Worm (Caenorhabditis elegans) whole organism, L2 larva: ENCODE results near the gene idh-1.

Source experiments
- C34F6.9 ChIP-seq: fragments of 150-350 bp; optimal IDR thresholded peaks from 2 replicates; lab custom pipeline; 2014; ENCODE audit warnings: missing biosample characterization, missing genetic modification characterization
- F13H6.1 ChIP-seq: sonication (generic microtip); optimal IDR thresholded peaks from 2 replicates; lab custom pipeline; 2016; ENCODE audit warnings: missing genetic modification characterization, missing compliant biosample characterization
- R02D3.7 ChIP-seq: fragments of 150-350 bp; optimal IDR thresholded peaks from 2 replicates; lab custom pipeline; 2014; ENCODE audit warnings: missing biosample characterization, missing genetic modification characterization
- Y55F3AM.14 ChIP-seq: fragments of 200-800 bp; sonication (Bioruptor generic); optimal IDR thresholded peaks from 2 replicates; lab custom pipeline; 2018; ENCODE audit warnings: mild to moderate bottlenecking, missing genetic modification characterization, missing compliant biosample characterization
- ZK546.5 ChIP-seq: sonication (generic microtip); optimal IDR thresholded peaks from 2 replicates; lab custom pipeline; 2017; ENCODE audit warnings: missing biosample characterization, missing genetic modification characterization
- alr-1 ChIP-seq: fragments of 150-350 bp; optimal IDR thresholded peaks from 2 replicates; lab custom pipeline; 2014; ENCODE audit warnings: missing biosample characterization, missing genetic modification characterization
- aly-2 ChIP-seq: fragments of 150-350 bp; optimal IDR thresholded peaks from 2 replicates; lab custom pipeline; 2014; ENCODE audit warnings: missing biosample characterization, missing genetic modification characterization
- ama-1 ChIP-seq: fragments of 150-350 bp; optimal IDR thresholded peaks from 2 replicates; lab custom pipeline; 2018; ENCODE audit warnings: inconsistent platforms
- blmp-1 ChIP-seq: sonication (generic microtip); optimal IDR thresholded peaks from 2 replicates; lab custom pipeline; 2017; ENCODE audit warnings: missing genetic modification characterization, mild to moderate bottlenecking, missing compliant biosample characterization, antibody characterized with exemption, moderate library complexity; ENCODE audit not compliant: insufficient read depth
- ceh-16 ChIP-seq: fragments of 150-350 bp; optimal IDR thresholded peaks from 2 replicates; lab custom pipeline; 2014; ENCODE audit warnings: missing biosample characterization, missing genetic modification characterization
- ceh-82 ChIP-seq: fragments of 150-350 bp; optimal IDR thresholded peaks from 2 replicates; lab custom pipeline; 2014; ENCODE audit warnings: missing biosample characterization, missing genetic modification characterization
- crh-2 ChIP-seq: sonication (generic microtip); optimal IDR thresholded peaks from 2 replicates; lab custom pipeline; 2017; ENCODE audit warnings: missing biosample characterization, missing genetic modification characterization
- dmd-4 ChIP-seq: sonication (generic microtip); optimal IDR thresholded peaks from 2 replicates; lab custom pipeline; 2017; ENCODE audit warnings: missing biosample characterization, missing genetic modification characterization
- egl-27 ChIP-seq: sonication (generic microtip); optimal IDR thresholded peaks from 3 replicates; lab custom pipeline; 2017; ENCODE audit warnings: missing biosample characterization, missing genetic modification reagents, missing genetic modification characterization
- elt-1 ChIP-seq: fragments of 150-350 bp; optimal IDR thresholded peaks from 2 replicates; lab custom pipeline; 2014; ENCODE audit warnings: missing biosample characterization, missing genetic modification characterization
- elt-3 ChIP-seq: sonication (generic microtip); optimal IDR thresholded peaks from 2 replicates; lab custom pipeline; 2017; ENCODE audit warnings: missing biosample characterization, missing genetic modification characterization
- fos-1 ChIP-seq: fragments of 150-350 bp; optimal IDR thresholded peaks from 2 replicates; lab custom pipeline; 2014; ENCODE audit warnings: missing biosample characterization, missing genetic modification characterization
- gmeb-1 ChIP-seq: fragments of 150-350 bp; optimal IDR thresholded peaks from 2 replicates; lab custom pipeline; 2014; ENCODE audit warnings: missing biosample characterization, missing genetic modification characterization
- lin-11 ChIP-seq: fragments of 150-350 bp; sonication (generic microtip); optimal IDR thresholded peaks from 2 replicates; lab custom pipeline; 2014; ENCODE audit warnings: missing biosample characterization, missing genetic modification characterization, inconsistent platforms, mixed read lengths
- lin-13 ChIP-seq: fragments of 150-350 bp; optimal IDR thresholded peaks from 2 replicates; lab custom pipeline; 2014; ENCODE audit warnings: missing biosample characterization, missing genetic modification reagents, missing genetic modification characterization
- lin-39 ChIP-seq: fragments of 150-350 bp; optimal IDR thresholded peaks from 2 replicates; lab custom pipeline; 2014; ENCODE audit warnings: missing biosample characterization, missing genetic modification reagents, missing genetic modification characterization
- lsy-2 ChIP-seq, 2 experiments: fragments of 150-350 bp in 1 of 2; sonication (generic microtip) in 1 of 2; optimal IDR thresholded peaks; 2 replicates each; lab custom pipeline; 2014 to 2017; ENCODE audit warnings: missing biosample characterization in 2 of 2, missing genetic modification characterization in 2 of 2
- mab-5 ChIP-seq: fragments of 150-350 bp; optimal IDR thresholded peaks from 2 replicates; lab custom pipeline; 2014; ENCODE audit warnings: missing biosample characterization, missing genetic modification characterization
- mbf-1 ChIP-seq: sonication (generic microtip); optimal IDR thresholded peaks from 2 replicates; lab custom pipeline; 2017; ENCODE audit warnings: missing biosample characterization, missing genetic modification characterization
- mdl-1 ChIP-seq, 2 experiments: fragments of 150-350 bp in 1 of 2; sonication (generic microtip) in 1 of 2; optimal IDR thresholded peaks; 2 replicates each; lab custom pipeline; 2017; ENCODE audit warnings: missing biosample characterization in 2 of 2, missing genetic modification characterization in 2 of 2
- nhr-10 ChIP-seq: sonication (generic microtip); optimal IDR thresholded peaks from 2 replicates; lab custom pipeline; 2017; ENCODE audit warnings: missing biosample characterization, missing genetic modification characterization
- nhr-11 ChIP-seq: fragments of 150-350 bp; optimal IDR thresholded peaks from 2 replicates; lab custom pipeline; 2014; ENCODE audit warnings: missing biosample characterization, missing genetic modification characterization
- nhr-12 ChIP-seq: fragments of 150-350 bp; optimal IDR thresholded peaks from 2 replicates; lab custom pipeline; 2014; ENCODE audit warnings: missing biosample characterization, missing genetic modification characterization
- nhr-129 ChIP-seq: fragments of 150-350 bp; optimal IDR thresholded peaks from 2 replicates; lab custom pipeline; 2014; ENCODE audit warnings: missing biosample characterization, missing genetic modification characterization
- nhr-21 ChIP-seq: fragments of 150-350 bp; optimal IDR thresholded peaks from 2 replicates; lab custom pipeline; 2014; ENCODE audit warnings: missing biosample characterization, missing genetic modification characterization
- nhr-23 ChIP-seq: fragments of 150-350 bp; optimal IDR thresholded peaks from 2 replicates; lab custom pipeline; 2014; ENCODE audit warnings: missing biosample characterization, missing genetic modification reagents, missing genetic modification characterization
- nhr-237 ChIP-seq: fragments of 150-350 bp; optimal IDR thresholded peaks from 2 replicates; lab custom pipeline; 2014; ENCODE audit warnings: missing biosample characterization, missing genetic modification characterization
- nhr-25 ChIP-seq: fragments of 150-350 bp; sonication (generic microtip); optimal IDR thresholded peaks from 3 replicates; lab custom pipeline; 2014; ENCODE audit warnings: missing biosample characterization, missing genetic modification characterization
- nhr-6 ChIP-seq: fragments of 150-350 bp; optimal IDR thresholded peaks from 2 replicates; lab custom pipeline; 2014; ENCODE audit warnings: missing biosample characterization, missing genetic modification characterization
- nhr-77 ChIP-seq: fragments of 150-350 bp; optimal IDR thresholded peaks from 2 replicates; lab custom pipeline; 2014; ENCODE audit warnings: missing biosample characterization, missing genetic modification characterization
- peb-1 ChIP-seq: fragments of 150-350 bp; optimal IDR thresholded peaks from 2 replicates; lab custom pipeline; 2014; ENCODE audit warnings: missing biosample characterization, missing genetic modification characterization
- sem-4 ChIP-seq: fragments of 150-350 bp; optimal IDR thresholded peaks from 2 replicates; lab custom pipeline; 2014; ENCODE audit warnings: missing biosample characterization, missing genetic modification reagents, missing genetic modification characterization
- sma-3 ChIP-seq: sonication (generic microtip); optimal IDR thresholded peaks from 2 replicates; lab custom pipeline; 2016; ENCODE audit warnings: missing genetic modification reagents, missing genetic modification characterization, missing compliant biosample characterization
- sma-9 ChIP-seq, 2 experiments: fragments of 150-350 bp in 1 of 2; sonication (generic microtip) in 1 of 2; optimal IDR thresholded peaks; 2 replicates each; lab custom pipeline; 2014 to 2016; ENCODE audit warnings: missing genetic modification characterization in 2 of 2, mild to moderate bottlenecking in 1 of 2, missing biosample characterization in 1 of 2, missing compliant biosample characterization in 1 of 2, missing genetic modification reagents in 1 of 2, moderate library complexity in 1 of 2
- snpc-4 ChIP-seq: fragments of 150-350 bp; optimal IDR thresholded peaks from 2 replicates; lab custom pipeline; 2014; ENCODE audit warnings: missing biosample characterization, missing genetic modification characterization
- unc-39 ChIP-seq: fragments of 150-350 bp; optimal IDR thresholded peaks from 2 replicates; lab custom pipeline; 2014; ENCODE audit warnings: missing biosample characterization, missing genetic modification characterization
- unc-55 ChIP-seq: fragments of 150-350 bp; sonication (generic microtip); optimal IDR thresholded peaks from 3 replicates; lab custom pipeline; 2014; ENCODE audit warnings: missing biosample characterization, missing genetic modification reagents, missing genetic modification characterization
- unc-62 ChIP-seq: fragments of 150-350 bp; optimal IDR thresholded peaks from 2 replicates; lab custom pipeline; 2014; ENCODE audit warnings: missing biosample characterization, missing genetic modification reagents, missing genetic modification characterization
- ztf-1 ChIP-seq: fragments of 200-800 bp; sonication (Bioruptor generic); conservative IDR thresholded peaks from 2 replicates; pipeline ENCODE4 v1.3.6; 2022; ENCODE audit warnings: missing genetic modification characterization, missing compliant biosample characterization
- ztf-11 ChIP-seq: sonication (generic microtip); optimal IDR thresholded peaks from 2 replicates; lab custom pipeline; 2017; ENCODE audit warnings: missing biosample characterization, missing genetic modification characterization
- ztf-4 ChIP-seq: fragments of 150-350 bp; optimal IDR thresholded peaks from 2 replicates; lab custom pipeline; 2014; ENCODE audit warnings: missing biosample characterization, missing genetic modification characterization

The idh-1 gene

DNA sequence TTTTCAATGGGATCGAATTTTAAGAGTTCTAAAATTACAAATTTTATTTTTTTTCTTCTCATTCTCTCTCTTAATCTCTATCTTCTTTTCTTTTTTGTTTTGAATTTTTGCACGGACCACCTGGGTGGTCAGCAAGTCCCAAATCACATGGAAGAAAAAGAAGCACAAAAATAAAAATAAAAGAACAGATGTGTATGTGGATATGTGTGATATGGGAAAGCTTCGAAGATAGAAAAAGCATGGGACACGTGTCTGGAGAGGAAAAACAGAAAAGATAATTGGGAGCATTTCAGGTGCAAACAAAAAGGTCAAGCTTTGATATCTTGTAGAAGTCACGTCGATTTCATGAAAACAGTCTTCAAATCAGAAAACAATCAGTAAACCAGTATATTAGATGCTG lies 6.3 kb upstream of the idh-1 start, which contains the start of gene hsp-12.6:
Gene hsp-12.6 (minus strand): TSS at position 20 of the 400 bp plus-strand sequence.
- TF ChIP-seq ZK546.5 (tag; lab: Kevin White, UChicago) (no peak), F13H6.1 (tag; lab: Kevin White, UChicago) (peak; percentile 47), alr-1 (no peak), nhr-129 (peak; percentile 60), C34F6.9 (tag; lab: Kevin White, UChicago) (peak; percentile 9), sma-9 (GFP tag; optimal IDR thresholded peaks at IDR 0.05; lab: Kevin White, UChicago) (peak; percentile 69), sma-9 (tag; optimal IDR thresholded peaks at IDR 0.05; lab: Kevin White, UChicago) (no peak), lsy-2 (tag; optimal IDR thresholded peaks at IDR 0.05; lab: Kevin White, UChicago) (peak in 1 of 2 experiments; percentile 33), snpc-4 (tag; lab: Kevin White, UChicago) (peak; percentile 32)

DNA sequence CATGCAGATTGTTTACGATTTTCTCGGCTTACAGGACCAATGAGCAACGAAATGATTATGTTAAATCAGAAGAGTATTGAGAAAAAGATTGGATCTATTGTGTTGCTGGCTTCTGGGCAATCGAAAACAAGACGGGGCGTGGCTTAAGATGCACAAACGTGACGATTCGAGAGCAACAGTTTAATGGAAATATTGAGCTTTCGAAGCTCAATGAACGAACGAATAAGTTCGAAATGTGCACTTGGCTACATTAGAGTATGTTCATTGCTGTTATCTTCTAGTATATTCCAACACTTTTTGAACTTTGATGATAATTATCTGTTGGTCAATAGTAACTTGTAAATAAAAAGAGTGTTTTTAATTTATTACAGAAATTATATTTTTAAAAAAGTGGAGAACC lies 4.5 kb upstream of the idh-1 start, which contains the start of gene hsp-12.3:
Gene hsp-12.3 (minus strand): TSS at position 101 of the 400 bp plus-strand sequence.
- no peak for TF ChIP-seq ztf-11
- TF ChIP-seq peb-1, result no peak
- TF ChIP-seq ztf-1, result no peak
- no peak for TF ChIP-seq F13H6.1 (tag; lab: Kevin White, UChicago)
- TF ChIP-seq R02D3.7 (tag; lab: Kevin White, UChicago), result no peak
- no peak for TF ChIP-seq lin-39 (tag; lab: Kevin White, UChicago)
- no peak for TF ChIP-seq ztf-4

DNA sequence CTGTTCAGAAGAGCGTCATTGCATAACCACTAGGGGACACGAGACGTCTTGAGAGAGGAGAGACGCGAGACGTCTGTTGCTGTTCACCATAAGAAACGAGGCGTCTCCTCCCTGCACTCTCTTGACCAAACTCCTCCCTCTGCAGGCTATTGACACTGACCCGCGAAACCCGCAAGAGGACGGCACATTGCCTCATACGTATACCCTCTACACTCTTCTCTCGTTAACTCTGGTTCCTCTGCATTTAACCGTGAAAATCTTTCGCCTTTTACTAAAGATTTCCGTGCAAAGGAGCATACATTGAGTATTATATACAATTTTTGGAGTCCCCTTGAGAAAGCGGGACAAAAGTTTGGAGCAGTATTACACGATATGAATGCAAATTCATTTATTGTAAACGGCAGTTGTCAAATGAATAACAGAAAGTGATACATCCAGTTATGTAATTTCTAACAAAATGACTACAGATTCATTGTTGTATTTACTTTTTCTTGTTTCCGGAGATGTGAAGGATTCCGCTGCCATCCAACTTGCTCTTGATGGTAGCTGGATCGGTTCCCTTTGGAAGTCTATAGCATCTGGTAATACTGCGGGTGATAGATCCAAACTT lies 3.6 kb upstream of the idh-1 start:
- TF ChIP-seq sma-3 (GFP tag; lab: Kevin White, UChicago) (peak; percentile 93), ztf-4 (peak; percentile 86), nhr-23 (tag; lab: Kevin White, UChicago) (no peak), nhr-6 (peak; percentile 88), alr-1 (no peak), sem-4 (tag; lab: Kevin White, UChicago) (peak; percentile 93), nhr-237 (tag; lab: Kevin White, UChicago) (peak; percentile 44), ztf-1 (no peak), elt-1 (no peak), aly-2 (tag; lab: Kevin White, UChicago) (no peak), elt-3 (tag; lab: Kevin White, UChicago) (no peak), C34F6.9 (tag; lab: Kevin White, UChicago) (peak; percentile 94), snpc-4 (tag; lab: Kevin White, UChicago) (peak; percentile 99), fos-1 (peak; percentile 94), nhr-12 (no peak), sma-9 (GFP tag; optimal IDR thresholded peaks at IDR 0.05; lab: Kevin White, UChicago) (peak; percentile 96), sma-9 (tag; optimal IDR thresholded peaks at IDR 0.05; lab: Kevin White, UChicago) (no peak), nhr-11 (tag; lab: Kevin White, UChicago) (peak; percentile 44), ztf-11 (peak; percentile 48), nhr-21 (peak; percentile 96), unc-62 (GFP tag; lab: Kevin White, UChicago) (no peak), unc-55 (GFP tag; lab: Kevin White, UChicago) (peak; percentile 83), lin-13 (GFP tag; lab: Kevin White, UChicago) (peak; percentile 92), nhr-10 (tag; lab: Kevin White, UChicago) (peak; percentile 67), unc-39 (no peak), ama-1 (peak; percentile 99), nhr-77 (tag; lab: Kevin White, UChicago) (peak; percentile 52), gmeb-1 (tag; lab: Kevin White, UChicago) (peak; percentile 76), Y55F3AM.14 (GFP tag; lab: Kevin White, UChicago) (peak; percentile 86), peb-1 (no peak), ceh-16 (tag; lab: Kevin White, UChicago) (peak; percentile 66), F13H6.1 (tag; lab: Kevin White, UChicago) (peak; percentile 97), egl-27 (peak; percentile 90), mbf-1 (tag; lab: Kevin White, UChicago) (no peak), blmp-1 (peak; percentile 81), ceh-82 (tag; lab: Kevin White, UChicago) (peak; percentile 23), ZK546.5 (tag; lab: Kevin White, UChicago) (peak; percentile 19), lin-39 (tag; lab: Kevin White, UChicago) (peak; percentile 28), mdl-1 (tag; optimal IDR thresholded peaks at IDR 0.05; lab: Kevin White, UChicago) (peak; percentile 66 to 84), nhr-129 (peak; percentile 95), lsy-2 (tag; optimal IDR thresholded peaks at IDR 0.05; lab: Kevin White, UChicago) (peak; percentile 84 to 92), lin-11 (peak; percentile 93), crh-2 (tag; lab: Kevin White, UChicago) (peak; percentile 95), dmd-4 (tag; lab: Kevin White, UChicago) (peak; percentile 52), R02D3.7 (tag; lab: Kevin White, UChicago) (peak; percentile 28), mab-5 (tag; lab: Kevin White, UChicago) (peak; percentile 72), nhr-25 (tag; lab: Kevin White, UChicago) (peak; percentile 88)
